1 worm cellular context compared by ENCODE assay signal in genomic region chrV:13576828-13577227, ce11.
TF ChIP-seq lines count a peak whose summit lies in the region.

No protein-coding gene starts in this region.

TF ChIP-seq in whole organism, L4 larva, 104 proteins besides CTCF, POLR2A, EP300 and RAD21 (continued from another document):
- TF ChIP-seq mdt-29 (GFP tag; IDR thresholded peaks at IDR 0.05; lab: Robert Waterston, UW), result no peak
- no peak for TF ChIP-seq lin-1 (GFP tag; IDR thresholded peaks at IDR 0.05; lab: Robert Waterston, UW)
- TF ChIP-seq nhr-41 (GFP tag; IDR thresholded peaks at IDR 0.05; lab: Robert Waterston, UW), result no peak
- no peak for TF ChIP-seq T20F7.1 (GFP tag; optimal IDR thresholded peaks at IDR 0.05; lab: Kevin White, UChicago)
- TF ChIP-seq nhr-77 (tag; optimal IDR thresholded peaks at IDR 0.05; lab: Kevin White, UChicago), result no peak
- no peak for TF ChIP-seq ceh-62 (tag; optimal IDR thresholded peaks at IDR 0.05; lab: Kevin White, UChicago)
- TF ChIP-seq snpc-1.2 (GFP tag; IDR thresholded peaks at IDR 0.05; lab: Robert Waterston, UW), result no peak
- TF ChIP-seq php-3 (GFP tag; IDR thresholded peaks at IDR 0.05; lab: Robert Waterston, UW), result no peak
- TF ChIP-seq hlh-11 (tag; optimal IDR thresholded peaks at IDR 0.05; lab: Kevin White, UChicago), result peak; percentile 34
- TF ChIP-seq mxl-3 (GFP tag; optimal IDR thresholded peaks at IDR 0.05; lab: Kevin White, UChicago), result no peak
- no peak for TF ChIP-seq egl-43 (GFP tag; IDR thresholded peaks at IDR 0.05; lab: Robert Waterston, UW)
- TF ChIP-seq nhr-6 (tag; optimal IDR thresholded peaks at IDR 0.05; lab: Kevin White, UChicago), result peak; percentile 36
- no peak for TF ChIP-seq F44E2.7 (GFP tag; IDR thresholded peaks at IDR 0.05; lab: Robert Waterston, UW)
- no peak for TF ChIP-seq nhr-76 (tag; optimal IDR thresholded peaks at IDR 0.05; lab: Kevin White, UChicago)
- no peak for TF ChIP-seq dmd-8 (GFP tag; IDR thresholded peaks at IDR 0.05; lab: Robert Waterston, UW)
- no peak for TF ChIP-seq madf-5 (GFP tag; IDR thresholded peaks at IDR 0.05; lab: Robert Waterston, UW)
- TF ChIP-seq ZK337.2 (GFP tag; IDR thresholded peaks at IDR 0.05; lab: Robert Waterston, UW), result no peak
- TF ChIP-seq nhr-42 (GFP tag; IDR thresholded peaks at IDR 0.05; lab: Robert Waterston, UW), result no peak
- no peak for TF ChIP-seq vab-7 (GFP tag; IDR thresholded peaks at IDR 0.05; lab: Robert Waterston, UW)
- TF ChIP-seq sdz-12 (GFP tag; optimal IDR thresholded peaks at IDR 0.05; lab: Kevin White, UChicago), result no peak
- no peak for TF ChIP-seq arid-1 (GFP tag; conservative IDR thresholded peaks at IDR 0.05; lab: Robert Waterston, UW)
- TF ChIP-seq ces-1 (GFP tag; optimal IDR thresholded peaks at IDR 0.05; lab: Kevin White, UChicago), result no peak
- no peak for TF ChIP-seq lin-29 (GFP tag; IDR thresholded peaks at IDR 0.05; lab: Robert Waterston, UW)
- no peak for TF ChIP-seq daf-16 (GFP tag; optimal IDR thresholded peaks at IDR 0.05; lab: Kevin White, UChicago)
- peak; percentile 93 for TF ChIP-seq daf-16 (tag; optimal IDR thresholded peaks at IDR 0.05; lab: Kevin White, UChicago)
- TF ChIP-seq lin-39 (tag; optimal IDR thresholded peaks at IDR 0.05; lab: Kevin White, UChicago), result no peak
- no peak for TF ChIP-seq egl-27 (tag; optimal IDR thresholded peaks at IDR 0.05; lab: Kevin White, UChicago)
- TF ChIP-seq lin-38 (GFP tag; IDR thresholded peaks at IDR 0.05; lab: Robert Waterston, UW), result no peak
- TF ChIP-seq unc-130 (GFP tag; optimal IDR thresholded peaks at IDR 0.05; lab: Kevin White, UChicago), result no peak
- no peak for TF ChIP-seq skn-1 (tag; optimal IDR thresholded peaks at IDR 0.05; lab: Kevin White, UChicago)
- TF ChIP-seq daf-12 (tag; optimal IDR thresholded peaks at IDR 0.05; lab: Kevin White, UChicago), result no peak
- no peak for TF ChIP-seq nhr-237 (tag; optimal IDR thresholded peaks at IDR 0.05; lab: Kevin White, UChicago)
- no peak for TF ChIP-seq Y105C5A.15 (GFP tag; IDR thresholded peaks at IDR 0.05; lab: Robert Waterston, UW)
- peak; percentile 52 for TF ChIP-seq nhr-28 (tag; optimal IDR thresholded peaks at IDR 0.05; lab: Kevin White, UChicago)
- TF ChIP-seq hlh-30 (tag; optimal IDR thresholded peaks at IDR 0.05; lab: Kevin White, UChicago; ENCODE audit: insufficient read depth), result peak; percentile 31
- no peak for TF ChIP-seq zag-1 (tag; optimal IDR thresholded peaks at IDR 0.05; lab: Kevin White, UChicago)
- TF ChIP-seq daf-19 (GFP tag; conservative IDR thresholded peaks at IDR 0.05; lab: Robert Waterston, UW), result no peak
- no peak for TF ChIP-seq snpc-4 (tag; optimal IDR thresholded peaks at IDR 0.05; lab: Kevin White, UChicago)
- peak; percentile 40 for TF ChIP-seq dve-1 (tag; optimal IDR thresholded peaks at IDR 0.05; lab: Kevin White, UChicago; ENCODE audit: insufficient read depth)
- TF ChIP-seq gei-8 (GFP tag; optimal IDR thresholded peaks at IDR 0.05; lab: Kevin White, UChicago), result no peak
- TF ChIP-seq Y48G9A.11 (GFP tag; IDR thresholded peaks at IDR 0.05; lab: Robert Waterston, UW), result no peak
TF ChIP-seq in whole organism, L4 larva: peak in this region for 9.
